Worm (Caenorhabditis elegans) whole organism, L3 larva: ENCODE results near the gene sru-6.
A peak's percentile ranks its signal among the peaks of the same experiment; 100 is the strongest.

Source experiments
- R02D3.7 ChIP-seq: fragments of 150-350 bp; optimal IDR thresholded peaks from 2 replicates; lab custom pipeline; 2014; ENCODE audit warnings: missing biosample characterization, missing genetic modification characterization
- ZK546.5 ChIP-seq: sonication (generic microtip); optimal IDR thresholded peaks from 2 replicates; lab custom pipeline; 2017; ENCODE audit warnings: missing biosample characterization, missing genetic modification characterization
- aly-2 ChIP-seq: fragments of 150-350 bp; optimal IDR thresholded peaks from 2 replicates; lab custom pipeline; 2014; ENCODE audit warnings: missing biosample characterization, missing genetic modification characterization
- ama-1 ChIP-seq: fragments of 150-350 bp; optimal IDR thresholded peaks from 2 replicates; lab custom pipeline; 2018
- ceh-16 ChIP-seq: sonication (generic microtip); optimal IDR thresholded peaks from 2 replicates; lab custom pipeline; 2017; ENCODE audit warnings: missing biosample characterization, missing genetic modification characterization
- ceh-28 ChIP-seq: fragments of 150-350 bp; optimal IDR thresholded peaks from 2 replicates; lab custom pipeline; 2014; ENCODE audit warnings: missing biosample characterization, missing genetic modification reagents, missing genetic modification characterization
- ceh-82 ChIP-seq: fragments of 150-350 bp; optimal IDR thresholded peaks from 2 replicates; lab custom pipeline; 2014; ENCODE audit warnings: missing biosample characterization, missing genetic modification characterization
- ceh-9 ChIP-seq: sonication (generic microtip); optimal IDR thresholded peaks from 2 replicates; lab custom pipeline; 2018; ENCODE audit warnings: missing biosample characterization, missing genetic modification characterization
- daf-12 ChIP-seq: fragments of 150-350 bp; optimal IDR thresholded peaks from 2 replicates; lab custom pipeline; 2014; ENCODE audit warnings: missing biosample characterization, missing genetic modification reagents, missing genetic modification characterization
- egl-27 ChIP-seq: sonication (generic microtip); optimal IDR thresholded peaks from 4 replicates; lab custom pipeline; 2017; ENCODE audit warnings: missing biosample characterization, missing genetic modification reagents, missing genetic modification characterization
- egl-5 ChIP-seq: fragments of 150-350 bp; optimal IDR thresholded peaks from 2 replicates; lab custom pipeline; 2017; ENCODE audit warnings: missing biosample characterization, missing genetic modification reagents, missing genetic modification characterization, inconsistent platforms
- elt-1 ChIP-seq: fragments of 150-350 bp; optimal IDR thresholded peaks from 2 replicates; lab custom pipeline; 2014; ENCODE audit warnings: missing biosample characterization, missing genetic modification characterization
- elt-2 ChIP-seq: sonication (generic microtip); optimal IDR thresholded peaks from 2 replicates; lab custom pipeline; 2016; ENCODE audit warnings: missing genetic modification reagents, mild to moderate bottlenecking, missing genetic modification characterization, missing compliant biosample characterization
- elt-3 ChIP-seq, 3 experiments: fragments of 150-350 bp in 1 of 3; sonication (generic microtip) in 2 of 3; optimal IDR thresholded peaks; 2 replicates in 2 of 3; 4 replicates in 1 of 3; lab custom pipeline; 2014 to 2017; ENCODE audit warnings: missing biosample characterization in 3 of 3, missing genetic modification characterization in 3 of 3
- eor-1 ChIP-seq, 2 experiments: fragments of 150-350 bp; optimal IDR thresholded peaks; 2 replicates each; lab custom pipeline; 2014 to 2018; ENCODE audit warnings: missing biosample characterization in 2 of 2, missing genetic modification characterization in 2 of 2
- fkh-10 ChIP-seq: sonication (generic microtip); optimal IDR thresholded peaks from 2 replicates; lab custom pipeline; 2017; ENCODE audit warnings: missing biosample characterization, missing genetic modification reagents, missing genetic modification characterization
- fkh-2 ChIP-seq: fragments of 150-350 bp; optimal IDR thresholded peaks from 2 replicates; lab custom pipeline; 2014; ENCODE audit warnings: missing biosample characterization, missing genetic modification reagents, missing genetic modification characterization
- fos-1 ChIP-seq: fragments of 150-350 bp; optimal IDR thresholded peaks from 2 replicates; lab custom pipeline; 2014; ENCODE audit warnings: missing biosample characterization, missing genetic modification characterization
- hmg-11 ChIP-seq: sonication (generic microtip); optimal IDR thresholded peaks from 2 replicates; lab custom pipeline; 2016; ENCODE audit warnings: missing genetic modification characterization, missing compliant biosample characterization
- jun-1 ChIP-seq: fragments of 150-350 bp; optimal IDR thresholded peaks from 2 replicates; lab custom pipeline; 2014; ENCODE audit warnings: missing biosample characterization, missing genetic modification reagents, missing genetic modification characterization
- lin-15B ChIP-seq: fragments of 150-350 bp; optimal IDR thresholded peaks from 2 replicates; lab custom pipeline; 2014; ENCODE audit warnings: missing biosample characterization, missing genetic modification characterization
- lin-39 ChIP-seq: fragments of 150-350 bp; optimal IDR thresholded peaks from 2 replicates; lab custom pipeline; 2018; ENCODE audit warnings: missing biosample characterization, missing genetic modification reagents, missing genetic modification characterization
- lsy-12 ChIP-seq: sonication (generic microtip); optimal IDR thresholded peaks from 2 replicates; lab custom pipeline; 2016; ENCODE audit warnings: mild to moderate bottlenecking, missing genetic modification characterization, missing compliant biosample characterization
- mdl-1 ChIP-seq: fragments of 150-350 bp; optimal IDR thresholded peaks from 2 replicates; lab custom pipeline; 2014; ENCODE audit warnings: missing biosample characterization, missing genetic modification characterization
- mml-1 ChIP-seq: fragments of 150-350 bp; sonication (generic microtip); optimal IDR thresholded peaks from 3 replicates; lab custom pipeline; 2014; ENCODE audit warnings: missing biosample characterization, missing genetic modification characterization
- nfya-1 ChIP-seq: sonication (generic microtip); optimal IDR thresholded peaks from 2 replicates; lab custom pipeline; 2017; ENCODE audit warnings: missing genetic modification characterization, mild to moderate bottlenecking, missing compliant biosample characterization, antibody characterized with exemption, moderate library complexity; ENCODE audit not compliant: insufficient read depth
- nhr-11 ChIP-seq: fragments of 150-350 bp; optimal IDR thresholded peaks from 2 replicates; lab custom pipeline; 2014; ENCODE audit warnings: missing biosample characterization, missing genetic modification characterization
- nhr-12 ChIP-seq: fragments of 150-350 bp; optimal IDR thresholded peaks from 2 replicates; lab custom pipeline; 2014; ENCODE audit warnings: missing biosample characterization, missing genetic modification characterization
- nhr-23 ChIP-seq: fragments of 150-350 bp; optimal IDR thresholded peaks from 2 replicates; lab custom pipeline; 2014; ENCODE audit warnings: missing biosample characterization, missing genetic modification reagents, missing genetic modification characterization
- nhr-237 ChIP-seq: fragments of 150-350 bp; optimal IDR thresholded peaks from 2 replicates; lab custom pipeline; 2014; ENCODE audit warnings: missing biosample characterization, missing genetic modification characterization
- nhr-25 ChIP-seq: sonication (generic microtip); optimal IDR thresholded peaks from 2 replicates; lab custom pipeline; 2017; ENCODE audit warnings: missing biosample characterization, missing genetic modification characterization
- nhr-28 ChIP-seq: fragments of 150-350 bp; optimal IDR thresholded peaks from 2 replicates; lab custom pipeline; 2014; ENCODE audit warnings: missing biosample characterization, missing genetic modification characterization
- nhr-43 ChIP-seq: sonication (generic microtip); optimal IDR thresholded peaks from 2 replicates; lab custom pipeline; 2016; ENCODE audit warnings: mild to moderate bottlenecking, missing genetic modification characterization, missing compliant biosample characterization; ENCODE audit not compliant: poor library complexity, severe bottlenecking
- nhr-67 ChIP-seq: fragments of 150-350 bp; optimal IDR thresholded peaks from 2 replicates; lab custom pipeline; 2014; ENCODE audit warnings: missing biosample characterization, missing genetic modification characterization
- nhr-76 ChIP-seq: fragments of 150-350 bp; sonication (generic microtip); optimal IDR thresholded peaks from 5 replicates; lab custom pipeline; 2014; ENCODE audit warnings: missing biosample characterization, missing genetic modification characterization
- nhr-77 ChIP-seq: fragments of 150-350 bp; optimal IDR thresholded peaks from 2 replicates; lab custom pipeline; 2014; ENCODE audit warnings: missing biosample characterization, missing genetic modification characterization
- pha-4 ChIP-seq: fragments of 150-350 bp; optimal IDR thresholded peaks from 2 replicates; lab custom pipeline; 2014; ENCODE audit warnings: missing biosample characterization, missing genetic modification reagents, missing genetic modification characterization
- pqm-1 ChIP-seq: fragments of 150-350 bp; optimal IDR thresholded peaks from 2 replicates; lab custom pipeline; 2017; ENCODE audit warnings: missing biosample characterization, missing genetic modification characterization, inconsistent platforms
- sea-2 ChIP-seq: fragments of 150-350 bp; sonication (generic microtip); optimal IDR thresholded peaks from 4 replicates; lab custom pipeline; 2014; ENCODE audit warnings: missing biosample characterization, missing genetic modification reagents, missing genetic modification characterization
- skn-1 ChIP-seq: fragments of 150-350 bp; optimal IDR thresholded peaks from 2 replicates; lab custom pipeline; 2014; ENCODE audit warnings: missing biosample characterization, missing genetic modification characterization
- snpc-4 ChIP-seq: fragments of 150-350 bp; optimal IDR thresholded peaks from 2 replicates; lab custom pipeline; 2014; ENCODE audit warnings: missing biosample characterization, missing genetic modification characterization
- tbx-2 ChIP-seq: sonication (generic microtip); optimal IDR thresholded peaks from 2 replicates; lab custom pipeline; 2016; ENCODE audit warnings: mild to moderate bottlenecking, missing genetic modification characterization, missing compliant biosample characterization
- unc-39 ChIP-seq: sonication (generic microtip); optimal IDR thresholded peaks from 4 replicates; lab custom pipeline; 2017; ENCODE audit warnings: missing biosample characterization, missing genetic modification characterization
- unc-62 ChIP-seq: fragments of 150-350 bp; sonication (generic microtip); optimal IDR thresholded peaks from 4 replicates; lab custom pipeline; 2014; ENCODE audit warnings: missing biosample characterization, missing genetic modification reagents, missing genetic modification characterization
- zag-1 ChIP-seq: fragments of 150-350 bp; optimal IDR thresholded peaks from 2 replicates; lab custom pipeline; 2014; ENCODE audit warnings: missing biosample characterization, missing genetic modification characterization
- ztf-11 ChIP-seq: fragments of 150-350 bp; optimal IDR thresholded peaks from 2 replicates; lab custom pipeline; 2014; ENCODE audit warnings: missing biosample characterization, missing genetic modification characterization
- ztf-4 ChIP-seq: fragments of 150-350 bp; optimal IDR thresholded peaks from 2 replicates; lab custom pipeline; 2014; ENCODE audit warnings: missing biosample characterization, missing genetic modification characterization

sru-6 gene

DNA sequence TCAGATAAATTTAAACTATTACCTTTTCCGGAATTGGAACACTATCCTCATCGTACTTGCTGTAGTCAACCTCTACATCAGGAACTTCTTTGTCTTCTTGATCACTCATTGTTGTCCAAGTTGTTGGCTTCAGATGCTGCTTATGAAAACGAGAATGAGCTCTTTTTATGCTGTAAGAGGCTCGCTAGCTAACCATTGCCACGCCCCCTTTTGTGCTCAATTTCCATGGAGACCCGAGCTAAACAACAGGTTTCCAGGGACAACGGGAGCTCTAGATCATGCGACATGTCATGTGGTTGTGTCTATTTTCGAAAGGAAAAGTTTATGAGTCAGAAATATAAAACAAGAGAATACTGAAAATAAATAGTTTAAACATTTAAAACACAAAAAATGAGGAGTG lies 20.0 kb downstream of the sru-6 start, which contains the start of gene C33A12.4:
Gene C33A12.4 (minus strand): TSS at position 131 of the 400 bp plus-strand sequence.
- TF ChIP-seq ZK546.5 (tag; lab: Kevin White, UChicago) (no peak), elt-3 (tag; optimal IDR thresholded peaks at IDR 0.05; lab: Kevin White, UChicago) (no peak), pqm-1 (no peak), unc-62 (GFP tag; lab: Kevin White, UChicago) (no peak), fos-1 (tag; lab: Kevin White, UChicago) (no peak), fkh-2 (no peak), elt-2 (tag; lab: Kevin White, UChicago) (no peak), jun-1 (tag; lab: Kevin White, UChicago) (no peak), nhr-23 (tag; lab: Kevin White, UChicago) (no peak), nhr-76 (tag; lab: Kevin White, UChicago) (no peak), fkh-10 (GFP tag; lab: Kevin White, UChicago) (peak; percentile 17), ztf-4 (tag; lab: Kevin White, UChicago) (no peak), unc-39 (tag; lab: Kevin White, UChicago) (no peak), nfya-1 (peak; percentile 2), sea-2 (GFP tag; lab: Kevin White, UChicago) (no peak), ceh-82 (tag; lab: Kevin White, UChicago) (no peak), ztf-11 (tag; lab: Kevin White, UChicago) (no peak)

DNA sequence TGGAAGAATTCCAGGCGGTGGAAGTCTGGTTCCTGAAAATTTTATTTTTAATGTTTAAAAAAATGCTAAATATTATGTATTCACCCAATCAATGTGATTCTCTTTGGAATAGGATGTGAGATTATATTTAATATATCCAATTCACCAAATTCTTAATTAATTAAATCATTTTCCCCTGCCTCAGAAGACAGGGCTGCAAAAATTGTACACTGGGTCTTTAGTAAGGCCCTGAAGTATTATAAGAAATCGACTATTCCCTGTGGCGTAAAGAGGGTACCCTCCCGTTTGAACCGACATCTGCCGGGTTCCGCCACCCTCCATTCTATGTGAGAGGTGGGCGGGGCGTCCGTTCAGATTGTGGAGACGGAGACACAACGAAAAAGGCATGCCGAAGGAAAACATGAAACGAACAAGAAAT lies 20.8 kb downstream of the sru-6 start:
- TF ChIP-seq lsy-12 (tag; lab: Kevin White, UChicago), result peak; percentile 83
- TF ChIP-seq sea-2 (GFP tag; lab: Kevin White, UChicago), result no peak
- TF ChIP-seq daf-12 (tag; lab: Kevin White, UChicago), result peak; percentile 49
- TF ChIP-seq nhr-23 (tag; lab: Kevin White, UChicago), result peak; percentile 73
- no peak for TF ChIP-seq nhr-67 (tag; lab: Kevin White, UChicago)
- TF ChIP-seq nhr-28, result peak; percentile 59
- no peak for TF ChIP-seq fkh-2
- TF ChIP-seq nhr-12 (tag; lab: Kevin White, UChicago), result no peak
- no peak for TF ChIP-seq ztf-11 (tag; lab: Kevin White, UChicago)
- TF ChIP-seq nhr-76 (tag; lab: Kevin White, UChicago), result peak; percentile 55
- peak; percentile 92 for TF ChIP-seq nhr-25 (tag; lab: Kevin White, UChicago)
- peak; percentile 59 for TF ChIP-seq egl-5 (tag; lab: Kevin White, UChicago)
- TF ChIP-seq nfya-1, result peak; percentile 90
- TF ChIP-seq mml-1 (tag; lab: Kevin White, UChicago), result no peak
- TF ChIP-seq zag-1, result peak; percentile 51
- TF ChIP-seq hmg-11 (tag; lab: Kevin White, UChicago), result peak; percentile 88
- no peak for TF ChIP-seq elt-2 (tag; lab: Kevin White, UChicago)
- no peak for TF ChIP-seq ztf-4 (tag; lab: Kevin White, UChicago)
- peak; percentile 28 for TF ChIP-seq jun-1 (tag; lab: Kevin White, UChicago)
- TF ChIP-seq ceh-16, result no peak
- TF ChIP-seq ZK546.5 (tag; lab: Kevin White, UChicago), result no peak
- TF ChIP-seq aly-2, result no peak
- no peak for TF ChIP-seq egl-27
- peak; percentile 0 for TF ChIP-seq pqm-1
- TF ChIP-seq skn-1 (tag; lab: Kevin White, UChicago), result no peak
- TF ChIP-seq fkh-10 (GFP tag; lab: Kevin White, UChicago), result peak; percentile 32
- no peak for TF ChIP-seq ceh-9 (tag; lab: Kevin White, UChicago)
- peak; percentile 64 for TF ChIP-seq nhr-43 (tag; lab: Kevin White, UChicago)
- no peak for TF ChIP-seq elt-3 (tag; optimal IDR thresholded peaks at IDR 0.05; lab: Kevin White, UChicago)
- peak; percentile 94 for TF ChIP-seq ama-1 (lab: Kevin White, UChicago)
- peak; percentile 72 for TF ChIP-seq R02D3.7
- TF ChIP-seq tbx-2, result peak; percentile 68
- peak; percentile 1 for TF ChIP-seq fos-1 (tag; lab: Kevin White, UChicago)
- TF ChIP-seq unc-62 (GFP tag; lab: Kevin White, UChicago), result peak; percentile 20
- TF ChIP-seq nhr-77 (tag; lab: Kevin White, UChicago), result no peak
- TF ChIP-seq snpc-4 (tag; lab: Kevin White, UChicago), result peak; percentile 99
- peak; percentile 47 for TF ChIP-seq mdl-1 (tag; lab: Kevin White, UChicago)
- TF ChIP-seq unc-39 (tag; lab: Kevin White, UChicago), result no peak
- peak; percentile 43 for TF ChIP-seq pha-4
- TF ChIP-seq nhr-237 (tag; lab: Kevin White, UChicago), result no peak
- TF ChIP-seq eor-1 (tag; optimal IDR thresholded peaks at IDR 0.05; lab: Kevin White, UChicago), result no peak
- no peak for TF ChIP-seq nhr-11 (tag; lab: Kevin White, UChicago)
- TF ChIP-seq ceh-82 (tag; lab: Kevin White, UChicago), result peak; percentile 76
- peak; percentile 59 for TF ChIP-seq ceh-28 (tag; lab: Kevin White, UChicago)
- TF ChIP-seq lin-15B (tag; lab: Kevin White, UChicago), result peak; percentile 41
- TF ChIP-seq lin-39 (tag; lab: Kevin White, UChicago), result peak; percentile 37
- no peak for TF ChIP-seq elt-1 (tag; lab: Kevin White, UChicago)
